Worm (Caenorhabditis elegans) whole organism, L4 larva: Measurements from ENCODE around the gene ZK757.1.
A peak's percentile ranks its signal among the peaks of the same experiment; 100 is the strongest.

Experiments
- F37D6.2 ChIP-seq: sonication (generic microtip); optimal IDR thresholded peaks from 2 replicates; lab custom pipeline; 2016; ENCODE audit warnings: mild to moderate bottlenecking, missing genetic modification characterization, missing compliant biosample characterization
- T26A8.4 ChIP-seq: fragments of 200-800 bp; sonication (Bioruptor generic); IDR thresholded peaks from 2 replicates; pipeline ENCODE4 v1.3.6; 2022; ENCODE audit warnings: missing genetic modification characterization, missing compliant biosample characterization
- Y75B8A.6 ChIP-seq: fragments of 200-800 bp; sonication (Bioruptor generic); IDR thresholded peaks from 2 replicates; pipeline ENCODE4 v1.3.6; 2022; ENCODE audit warnings: missing genetic modification reagents, missing genetic modification characterization, missing compliant biosample characterization
- ceh-20 ChIP-seq: fragments of 200-800 bp; sonication (Bioruptor generic); IDR thresholded peaks from 2 replicates; pipeline ENCODE4 v1.3.6; 2022; ENCODE audit warnings: missing genetic modification reagents, missing genetic modification characterization, missing compliant biosample characterization
- ceh-28 ChIP-seq: fragments of 150-350 bp; optimal IDR thresholded peaks from 2 replicates; lab custom pipeline; 2014; ENCODE audit warnings: missing biosample characterization, missing genetic modification reagents, missing genetic modification characterization
- ceh-44 ChIP-seq: fragments of 200-800 bp; sonication (Bioruptor generic); IDR thresholded peaks from 2 replicates; pipeline ENCODE4 v1.3.6; 2022; ENCODE audit warnings: missing genetic modification reagents, missing genetic modification characterization, missing compliant biosample characterization
- ceh-62 ChIP-seq: sonication (generic microtip); optimal IDR thresholded peaks from 2 replicates; lab custom pipeline; 2017; ENCODE audit warnings: missing biosample characterization, missing genetic modification characterization
- ces-1 ChIP-seq: fragments of 150-350 bp; sonication (generic microtip); optimal IDR thresholded peaks from 4 replicates; lab custom pipeline; 2014; ENCODE audit warnings: missing biosample characterization, missing genetic modification reagents, missing genetic modification characterization
- cey-2 ChIP-seq: sonication (generic microtip); optimal IDR thresholded peaks from 3 replicates; lab custom pipeline; 2017; ENCODE audit warnings: missing genetic modification characterization, mild to moderate bottlenecking, missing compliant biosample characterization, antibody characterized with exemption, borderline replicate concordance; ENCODE audit not compliant: insufficient read depth
- ctbp-1 ChIP-seq: fragments of 200-800 bp; sonication (Bioruptor generic); IDR thresholded peaks from 2 replicates; pipeline ENCODE4 v1.3.6; 2022; ENCODE audit warnings: missing genetic modification reagents, missing genetic modification characterization, missing compliant biosample characterization
- daf-8 ChIP-seq: fragments of 200-800 bp; sonication (Bioruptor generic); IDR thresholded peaks from 2 replicates; pipeline ENCODE4 v1.3.6; 2022; ENCODE audit warnings: missing genetic modification characterization, missing compliant biosample characterization
- dmd-6 ChIP-seq: fragments of 200-800 bp; sonication (Bioruptor generic); IDR thresholded peaks from 2 replicates; pipeline ENCODE4 v1.3.6; 2022; ENCODE audit warnings: missing genetic modification reagents, missing genetic modification characterization, missing compliant biosample characterization
- dpl-1 ChIP-seq: fragments of 150-350 bp; optimal IDR thresholded peaks from 2 replicates; lab custom pipeline; 2014; ENCODE audit warnings: missing biosample characterization, missing genetic modification reagents, missing genetic modification characterization
- dve-1 ChIP-seq: sonication (generic microtip); optimal IDR thresholded peaks from 2 replicates; lab custom pipeline; 2017; ENCODE audit warnings: antibody characterized with exemption, mild to moderate bottlenecking, missing genetic modification characterization, missing compliant biosample characterization; ENCODE audit not compliant: insufficient read depth
- egl-27 ChIP-seq: sonication (generic microtip); optimal IDR thresholded peaks from 3 replicates; lab custom pipeline; 2017; ENCODE audit warnings: missing biosample characterization, missing genetic modification reagents, missing genetic modification characterization
- fkh-10 ChIP-seq: fragments of 150-350 bp; optimal IDR thresholded peaks from 2 replicates; lab custom pipeline; 2014; ENCODE audit warnings: missing biosample characterization, missing genetic modification reagents, missing genetic modification characterization
- fos-1 ChIP-seq: fragments of 150-350 bp; optimal IDR thresholded peaks from 2 replicates; lab custom pipeline; 2014; ENCODE audit warnings: missing biosample characterization, missing genetic modification characterization
- gei-8 ChIP-seq: fragments of 200-800 bp; sonication (Bioruptor generic); optimal IDR thresholded peaks from 2 replicates; lab custom pipeline; 2018; ENCODE audit warnings: mild to moderate bottlenecking, missing genetic modification characterization, missing compliant biosample characterization
- hlh-11 ChIP-seq: fragments of 200-800 bp; sonication (Bioruptor generic); optimal IDR thresholded peaks from 2 replicates; lab custom pipeline; 2018; ENCODE audit warnings: mild to moderate bottlenecking, missing genetic modification characterization, missing compliant biosample characterization
- hlh-30 ChIP-seq: sonication (generic microtip); optimal IDR thresholded peaks from 2 replicates; lab custom pipeline; 2017; ENCODE audit warnings: antibody characterized with exemption, mild to moderate bottlenecking, missing genetic modification characterization, missing compliant biosample characterization; ENCODE audit not compliant: insufficient read depth
- hmg-1.1 ChIP-seq: fragments of 200-800 bp; sonication (Bioruptor generic); IDR thresholded peaks from 2 replicates; pipeline ENCODE4 v1.3.6; 2022; ENCODE audit warnings: missing genetic modification reagents, missing genetic modification characterization, missing compliant biosample characterization
- lim-7 ChIP-seq: fragments of 200-800 bp; sonication (Bioruptor generic); IDR thresholded peaks from 2 replicates; pipeline ENCODE4 v1.3.6; 2022; ENCODE audit warnings: missing genetic modification characterization, missing compliant biosample characterization
- lin-1 ChIP-seq: fragments of 200-800 bp; sonication (Bioruptor generic); IDR thresholded peaks from 2 replicates; pipeline ENCODE4 v1.3.6; 2022; ENCODE audit warnings: missing genetic modification reagents, missing genetic modification characterization, missing compliant biosample characterization
- lin-13 ChIP-seq: fragments of 150-350 bp; optimal IDR thresholded peaks from 2 replicates; lab custom pipeline; 2014; ENCODE audit warnings: missing biosample characterization, missing genetic modification reagents, missing genetic modification characterization
- lin-15B ChIP-seq: fragments of 150-350 bp; sonication (generic microtip); optimal IDR thresholded peaks from 3 replicates; lab custom pipeline; 2014; ENCODE audit warnings: missing biosample characterization, missing genetic modification characterization
- lin-38 ChIP-seq: fragments of 200-800 bp; sonication (Bioruptor generic); IDR thresholded peaks from 2 replicates; pipeline ENCODE4 v1.3.6; 2022; ENCODE audit warnings: missing genetic modification reagents, missing genetic modification characterization, missing compliant biosample characterization
- lir-3 ChIP-seq: sonication (generic microtip); optimal IDR thresholded peaks from 2 replicates; lab custom pipeline; 2016; ENCODE audit warnings: mild to moderate bottlenecking, missing genetic modification characterization, missing compliant biosample characterization
- madf-5 ChIP-seq, 2 experiments: fragments of 200-800 bp; sonication (Bioruptor generic); IDR thresholded peaks; 2 replicates each; pipeline ENCODE4 v1.3.6; 2022; ENCODE audit warnings: missing compliant biosample characterization in 2 of 2, missing genetic modification characterization in 2 of 2
- mep-1 ChIP-seq: fragments of 150-350 bp; sonication (generic microtip); optimal IDR thresholded peaks from 3 replicates; lab custom pipeline; 2014; ENCODE audit warnings: missing biosample characterization, missing genetic modification characterization
- mes-2 ChIP-seq: sonication (generic microtip); optimal IDR thresholded peaks from 2 replicates; lab custom pipeline; 2016; ENCODE audit warnings: missing genotype, mild to moderate bottlenecking, missing genetic modification characterization, missing compliant biosample characterization; ENCODE audit not compliant: poor library complexity, severe bottlenecking
- mxl-2 ChIP-seq: fragments of 200-800 bp; sonication (Bioruptor generic); conservative IDR thresholded peaks from 2 replicates; pipeline ENCODE4 v1.3.6; 2022; ENCODE audit warnings: missing genetic modification reagents, missing genetic modification characterization, missing compliant biosample characterization
- nhr-10 ChIP-seq: fragments of 150-350 bp; optimal IDR thresholded peaks from 2 replicates; lab custom pipeline; 2014; ENCODE audit warnings: missing biosample characterization, missing genetic modification characterization
- nhr-102 ChIP-seq: sonication (generic microtip); optimal IDR thresholded peaks from 2 replicates; lab custom pipeline; 2016; ENCODE audit warnings: mild to moderate bottlenecking, missing genetic modification characterization, moderate library complexity, missing compliant biosample characterization
- nhr-11 ChIP-seq: fragments of 150-350 bp; optimal IDR thresholded peaks from 2 replicates; lab custom pipeline; 2014; ENCODE audit warnings: missing biosample characterization, missing genetic modification characterization
- nhr-111 ChIP-seq: fragments of 200-800 bp; sonication (Bioruptor generic); optimal IDR thresholded peaks from 2 replicates; lab custom pipeline; 2018; ENCODE audit warnings: mild to moderate bottlenecking, missing genetic modification characterization, missing compliant biosample characterization
- nhr-237 ChIP-seq: sonication (generic microtip); optimal IDR thresholded peaks from 2 replicates; lab custom pipeline; 2017; ENCODE audit warnings: missing biosample characterization, missing genetic modification characterization
- nhr-28 ChIP-seq: fragments of 150-350 bp; optimal IDR thresholded peaks from 2 replicates; lab custom pipeline; 2014; ENCODE audit warnings: missing biosample characterization, missing genetic modification characterization
- nhr-41 ChIP-seq: fragments of 200-800 bp; sonication (Bioruptor generic); IDR thresholded peaks from 2 replicates; pipeline ENCODE4 v1.3.6; 2022; ENCODE audit warnings: missing genetic modification reagents, missing genetic modification characterization, missing compliant biosample characterization
- nhr-42 ChIP-seq: fragments of 200-800 bp; sonication (Bioruptor generic); IDR thresholded peaks from 2 replicates; pipeline ENCODE4 v1.3.6; 2022; ENCODE audit warnings: missing genetic modification characterization, missing compliant biosample characterization
- nhr-76 ChIP-seq: fragments of 150-350 bp; optimal IDR thresholded peaks from 2 replicates; lab custom pipeline; 2014; ENCODE audit warnings: missing biosample characterization, missing genetic modification characterization
- nhr-77 ChIP-seq: fragments of 150-350 bp; optimal IDR thresholded peaks from 2 replicates; lab custom pipeline; 2014; ENCODE audit warnings: missing biosample characterization, missing genetic modification characterization
- pha-4 ChIP-seq, 2 experiments: fragments of 150-350 bp in 1 of 2; fragments of 200-800 bp in 1 of 2; sonication (Bioruptor generic) in 1 of 2; IDR thresholded peaks in 1 of 2; optimal IDR thresholded peaks in 1 of 2; 2 replicates each; pipeline versions ENCODE4 v1.3.6 to Lab custom; 2014 to 2022; ENCODE audit warnings: missing genetic modification characterization in 2 of 2, missing genetic modification reagents in 2 of 2, missing biosample characterization in 1 of 2, missing compliant biosample characterization in 1 of 2
- php-3 ChIP-seq: fragments of 200-800 bp; sonication (Bioruptor generic); IDR thresholded peaks from 2 replicates; pipeline ENCODE4 v1.3.6; 2022; ENCODE audit warnings: missing genetic modification reagents, missing genetic modification characterization, missing compliant biosample characterization
- skn-1 ChIP-seq: fragments of 150-350 bp; optimal IDR thresholded peaks from 2 replicates; lab custom pipeline; 2014; ENCODE audit warnings: missing biosample characterization, missing genetic modification characterization
- snpc-1.2 ChIP-seq: fragments of 200-800 bp; sonication (Bioruptor generic); IDR thresholded peaks from 2 replicates; pipeline ENCODE4 v1.3.6; 2022; ENCODE audit warnings: missing genetic modification reagents, missing genetic modification characterization, missing compliant biosample characterization
- tag-97 ChIP-seq: fragments of 200-800 bp; sonication (Bioruptor generic); IDR thresholded peaks from 2 replicates; pipeline ENCODE4 v1.3.6; 2022; ENCODE audit warnings: missing genetic modification characterization, missing compliant biosample characterization
- tra-1 ChIP-seq: fragments of 200-800 bp; sonication (Bioruptor generic); IDR thresholded peaks from 2 replicates; pipeline ENCODE4 v1.3.6; 2022; ENCODE audit warnings: missing genetic modification reagents, missing genetic modification characterization, missing compliant biosample characterization
- unc-39 ChIP-seq: sonication (generic microtip); optimal IDR thresholded peaks from 2 replicates; lab custom pipeline; 2017; ENCODE audit warnings: missing biosample characterization, missing genetic modification characterization
- zfp-3 ChIP-seq: fragments of 200-800 bp; sonication (Bioruptor generic); conservative IDR thresholded peaks from 2 replicates; pipeline ENCODE4 v1.3.6; 2022; ENCODE audit warnings: missing genetic modification reagents, missing genetic modification characterization, missing compliant biosample characterization
- ztf-7 ChIP-seq: fragments of 150-350 bp; optimal IDR thresholded peaks from 2 replicates; lab custom pipeline; 2014; ENCODE audit warnings: missing biosample characterization, missing genetic modification characterization

ZK757.1 gene

DNA sequence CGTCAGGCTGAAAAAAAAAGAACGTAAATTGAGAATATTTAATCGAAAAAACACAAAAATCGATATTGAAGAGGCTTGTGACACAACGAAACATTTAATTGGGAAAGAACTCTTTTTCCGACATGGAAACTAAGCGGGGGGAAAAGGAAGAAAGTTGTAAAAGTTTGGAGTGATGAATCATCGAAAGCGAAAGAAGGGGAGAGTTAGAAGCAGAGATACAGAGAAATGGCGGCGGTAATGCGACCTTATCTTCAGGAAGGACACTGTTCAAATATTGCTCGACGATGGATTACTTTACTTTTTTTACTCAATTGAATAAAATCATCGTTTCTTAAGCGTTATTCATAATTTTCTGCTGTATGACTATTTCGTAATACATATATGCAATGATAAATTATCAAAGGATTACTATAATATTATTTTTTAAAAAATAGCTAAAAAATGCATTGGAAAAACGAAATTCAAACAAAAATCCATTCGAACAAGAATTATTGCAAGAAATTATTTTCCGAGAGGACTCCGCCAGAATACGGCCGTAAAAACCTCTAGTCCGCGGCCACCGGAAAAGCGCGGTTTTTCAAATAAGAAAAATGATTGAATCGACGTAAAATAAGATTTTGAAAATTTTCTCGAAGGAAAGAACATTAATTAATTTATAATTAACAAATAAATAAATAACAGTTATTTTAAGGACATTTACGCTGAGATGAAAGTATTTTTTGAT, 3.0 kb downstream of the ZK757.1 start, which contains the start of gene dhhc-4 (continued):
- no peak for TF ChIP-seq nhr-111 (GFP tag; lab: Kevin White, UChicago)
- TF ChIP-seq ceh-62 (tag; lab: Kevin White, UChicago): no peak
- TF ChIP-seq dmd-6 (GFP tag; lab: Robert Waterston, UW): no peak
- no peak for TF ChIP-seq egl-27
- no peak; a peak in 1 of 4 replicates for TF ChIP-seq madf-5 (GFP tag; IDR thresholded peaks at IDR 0.05; lab: Robert Waterston, UW)
- no peak for TF ChIP-seq Y75B8A.6 (GFP tag; lab: Robert Waterston, UW)
- peak; percentile 20 for TF ChIP-seq hlh-30 (tag; lab: Kevin White, UChicago)
- no peak for TF ChIP-seq snpc-1.2
- no peak for TF ChIP-seq nhr-237 (tag; lab: Kevin White, UChicago)
- no peak for TF ChIP-seq cey-2 (tag; lab: Kevin White, UChicago)
- no peak for TF ChIP-seq lir-3 (tag; lab: Kevin White, UChicago)
- no peak for TF ChIP-seq hlh-11
- peak; percentile 19 for TF ChIP-seq F37D6.2 (tag; lab: Kevin White, UChicago)
- no peak for TF ChIP-seq nhr-42 (GFP tag; lab: Robert Waterston, UW)
- no peak for TF ChIP-seq lim-7 (GFP tag; lab: Robert Waterston, UW)
- no peak for TF ChIP-seq mxl-2 (GFP tag; lab: Robert Waterston, UW)
- no peak for TF ChIP-seq dve-1
- no peak for TF ChIP-seq nhr-28 (tag; lab: Kevin White, UChicago)
- peak; percentile 99 for TF ChIP-seq mes-2
- no peak for TF ChIP-seq ceh-20 (GFP tag; lab: Robert Waterston, UW)
- TF ChIP-seq hmg-1.1 (GFP tag; lab: Robert Waterston, UW): no peak
- TF ChIP-seq lin-1 (GFP tag; lab: Robert Waterston, UW): no peak
- TF ChIP-seq nhr-11 (tag; lab: Kevin White, UChicago): no peak
- TF ChIP-seq ceh-44 (GFP tag; lab: Robert Waterston, UW): no peak
- no peak for TF ChIP-seq ztf-7 (tag; lab: Kevin White, UChicago)
- TF ChIP-seq nhr-102 (tag; lab: Kevin White, UChicago): peak; percentile 57
- no peak for TF ChIP-seq daf-8
- no peak; the same call in none of the 2 replicates for TF ChIP-seq lin-38 (GFP tag; lab: Robert Waterston, UW)
- no peak for TF ChIP-seq ces-1 (GFP tag; lab: Kevin White, UChicago)
- no peak for TF ChIP-seq unc-39 (tag; lab: Kevin White, UChicago)
- no peak for TF ChIP-seq pha-4 (GFP tag; IDR thresholded peaks at IDR 0.05; lab: Robert Waterston, UW)
- TF ChIP-seq pha-4 (tag; optimal IDR thresholded peaks at IDR 0.05; lab: Kevin White, UChicago): no peak
- peak; percentile 94 for TF ChIP-seq dpl-1 (GFP tag; lab: Kevin White, UChicago)
- no peak for TF ChIP-seq gei-8 (GFP tag; lab: Kevin White, UChicago)
- no peak for TF ChIP-seq ceh-28 (tag; lab: Kevin White, UChicago)
- TF ChIP-seq nhr-76 (tag; lab: Kevin White, UChicago): no peak
- no peak for TF ChIP-seq nhr-77 (tag; lab: Kevin White, UChicago)
- TF ChIP-seq fkh-10 (GFP tag; lab: Kevin White, UChicago): no peak
- TF ChIP-seq zfp-3: 0 out of 2 replicates have a peak, but pooled peaks have one; percentile 22
- TF ChIP-seq T26A8.4 (GFP tag; lab: Robert Waterston, UW): no peak
- no peak for TF ChIP-seq lin-15B (tag; lab: Kevin White, UChicago)
- TF ChIP-seq nhr-10: no peak
- TF ChIP-seq mep-1: peak; percentile 48
- TF ChIP-seq tag-97 (GFP tag; lab: Robert Waterston, UW): 0 out of 2 replicates have a peak, but pooled peaks have one; percentile 58
- no peak for TF ChIP-seq lin-13 (GFP tag; lab: Kevin White, UChicago)
- no peak for TF ChIP-seq tra-1 (GFP tag; lab: Robert Waterston, UW)
- no peak for TF ChIP-seq fos-1 (tag; lab: Kevin White, UChicago)
- TF ChIP-seq skn-1 (tag; lab: Kevin White, UChicago): no peak
- TF ChIP-seq ctbp-1 (GFP tag; lab: Robert Waterston, UW): no peak
- TF ChIP-seq php-3 (GFP tag; lab: Robert Waterston, UW): no peak; the same call in 1 of the 2 replicates
- no peak for TF ChIP-seq nhr-41 (GFP tag; lab: Robert Waterston, UW)
